Fruit fly (Drosophila melanogaster): ENCODE data around the gene CG42780.

The CG42780 gene

dm6 chrX:7308794-7309193 is 23.2 kb downstream of the CG42780 start:
- TF ChIP-seq sr (GFP tag; IDR thresholded peaks at IDR 0.05) (peak; percentile 59; the same call in 2 of the 3 replicates), Ets65A (GFP tag) (peak; percentile 73), Scr (GFP tag; IDR thresholded peaks at IDR 0.05; ENCODE audit: partially characterized antibody) (no peak), Med (GFP tag) (peak; percentile 64)

- TF ChIP-seq sr (GFP tag; IDR thresholded peaks at IDR 0.05) (peak; percentile 98), ci (GFP tag; IDR thresholded peaks at IDR 0.05) (peak; percentile 44; the same call in 1 of the 3 replicates), so (GFP tag; IDR thresholded peaks at IDR 0.05) (no peak), Ptx1 (GFP tag; IDR thresholded peaks at IDR 0.05) (no peak), yki (optimal IDR thresholded peaks at IDR 0.05) (peak; percentile 88), kni (GFP tag; optimal IDR thresholded peaks at IDR 0.05) (peak; percentile 89), HLH54F (GFP tag; optimal IDR thresholded peaks at IDR 0.05) (no peak), CG2129 (GFP tag; IDR thresholded peaks at IDR 0.05; ENCODE audit: partially characterized antibody) (no peak), CG8290 (GFP tag; optimal IDR thresholded peaks at IDR 0.05) (no peak), CG8290 (tag; optimal IDR thresholded peaks at IDR 0.05) (peak in 1 of 2 experiments; percentile 40), wdn (GFP tag; IDR thresholded peaks at IDR 0.05) (0 out of 2 replicates have a peak, but pooled peaks have one; percentile 1), zfh1 (GFP tag; IDR thresholded peaks at IDR 0.05) (0 out of 3 replicates have a peak, but pooled peaks have one; percentile 23), CG12769 (tag; optimal IDR thresholded peaks at IDR 0.05) (peak; percentile 90), Spps (tag; optimal IDR thresholded peaks at IDR 0.05) (no peak), Trl (optimal IDR thresholded peaks at IDR 0.05) (peak; percentile 96), Trl (GFP tag; optimal IDR thresholded peaks at IDR 0.05) (peak; percentile 25), Dad (GFP tag; optimal IDR thresholded peaks at IDR 0.05) (no peak), Side (GFP tag; optimal IDR thresholded peaks at IDR 0.05) (peak; percentile 47), cg (GFP tag; optimal IDR thresholded peaks at IDR 0.05) (peak; percentile 99), Oli (tag; optimal IDR thresholded peaks at IDR 0.05) (no peak), D (optimal IDR thresholded peaks at IDR 0.05) (peak; percentile 86), D (GFP tag; optimal IDR thresholded peaks at IDR 0.05) (no peak), crol (GFP tag; IDR thresholded peaks at IDR 0.05) (peak; percentile 97), CG10321 (GFP tag; IDR thresholded peaks at IDR 0.05) (peak; percentile 80), sna (GFP tag; IDR thresholded peaks at IDR 0.05; ENCODE audit: partially characterized antibody) (peak; percentile 50; the same call in 1 of the 2 replicates), Adf1 (GFP tag; IDR thresholded peaks at IDR 0.05) (peak; percentile 100), pan (optimal IDR thresholded peaks at IDR 0.05) (no peak), pan (GFP tag; optimal IDR thresholded peaks at IDR 0.05 in 1 of 2, IDR thresholded peaks at IDR 0.05 in 1 of 2) (peak in 1 of 2 experiments; percentile 37), chn (GFP tag; optimal IDR thresholded peaks at IDR 0.05) (peak; percentile 73), unc-4 (GFP tag; IDR thresholded peaks at IDR 0.05; ENCODE audit: partially characterized antibody) (peak; percentile 37; the same call in 1 of the 2 replicates), lov (optimal IDR thresholded peaks at IDR 0.05) (no peak), lov (GFP tag; IDR thresholded peaks at IDR 0.05) (peak; percentile 44; the same call in 1 of the 3 replicates), CG34376 (GFP tag; optimal IDR thresholded peaks at IDR 0.05) (peak; percentile 13), CG2889 (GFP tag; IDR thresholded peaks at IDR 0.05) (no peak), chm (GFP tag; IDR thresholded peaks at IDR 0.05) (peak; percentile 39; the same call in 1 of the 2 replicates), row (GFP tag; IDR thresholded peaks at IDR 0.05) (peak; percentile 4; the same call in 1 of the 3 replicates), Med (GFP tag) (peak; percentile 99), D19A (tag; optimal IDR thresholded peaks at IDR 0.05) (no peak), Jarid2 (GFP tag; optimal IDR thresholded peaks at IDR 0.05) (peak; percentile 84), CG8765 (GFP tag; IDR thresholded peaks at IDR 0.05) (peak; percentile 87), CG3163 (GFP tag; optimal IDR thresholded peaks at IDR 0.05) (peak; percentile 45), CG13287 (GFP tag; IDR thresholded peaks at IDR 0.05; ENCODE audit: partially characterized antibody) (peak; percentile 61), CG8388 (GFP tag; optimal IDR thresholded peaks at IDR 0.05) (no peak), CG5180 (GFP tag; optimal IDR thresholded peaks at IDR 0.05) (peak; percentile 73), trh (GFP tag; optimal IDR thresholded peaks at IDR 0.05) (no peak), zen2 (GFP tag; IDR thresholded peaks at IDR 0.05; ENCODE audit: partially characterized antibody) (0 out of 3 replicates have a peak, but pooled peaks have one; percentile 36), CG1529 (GFP tag; optimal IDR thresholded peaks at IDR 0.05) (peak; percentile 3)
These were observed 24.4 kb downstream of the CG42780 start, which contains the start of gene brk for dm6 chrX:7307478-7308200. Gene brk (plus strand): TSS chrX:7307939.
